Worm (Caenorhabditis elegans): ENCODE data around the gene degt-1.

degt-1 gene

ce11 chrV:10572614-10573013 lies 32.5 kb downstream of the degt-1 start, which contains the start of gene del-6:
Gene del-6 (plus strand): TSS chrV:10572914.
- TF ChIP-seq K09A11.1 (tag; optimal IDR thresholded peaks at IDR 0.05; ENCODE audit: insufficient read depth): no peak
- no peak for TF ChIP-seq eyg-1 (tag; optimal IDR thresholded peaks at IDR 0.05)
- no peak for TF ChIP-seq ceh-9 (tag; optimal IDR thresholded peaks at IDR 0.05)
- TF ChIP-seq tbx-2 (tag; optimal IDR thresholded peaks at IDR 0.05): no peak
- no peak for TF ChIP-seq unc-86 (tag; optimal IDR thresholded peaks at IDR 0.05)
- no peak for TF ChIP-seq mec-3 (tag; optimal IDR thresholded peaks at IDR 0.05; ENCODE audit: borderline replicate concordance)
- TF ChIP-seq che-1 (tag; optimal IDR thresholded peaks at IDR 0.05): no peak
- TF ChIP-seq sox-2 (GFP tag; IDR thresholded peaks at IDR 0.05): no peak
- no peak for TF ChIP-seq odd-2 (tag; optimal IDR thresholded peaks at IDR 0.05)
- TF ChIP-seq ahr-1 (tag; optimal IDR thresholded peaks at IDR 0.05): no peak
- no peak for TF ChIP-seq ttx-3 (tag; optimal IDR thresholded peaks at IDR 0.05)
- TF ChIP-seq nhr-11 (tag; optimal IDR thresholded peaks at IDR 0.05): no peak
- TF ChIP-seq ceh-48 (tag; optimal IDR thresholded peaks at IDR 0.05): no peak
- TF ChIP-seq fax-1 (tag; optimal IDR thresholded peaks at IDR 0.05): no peak
- no peak for TF ChIP-seq ama-1 (optimal IDR thresholded peaks at IDR 0.05)
- no peak for TF ChIP-seq ceh-2 (tag; optimal IDR thresholded peaks at IDR 0.05)
- TF ChIP-seq pha-4 (tag; optimal IDR thresholded peaks at IDR 0.05): no peak
- no peak for TF ChIP-seq rnt-1 (tag; optimal IDR thresholded peaks at IDR 0.05)
- no peak for TF ChIP-seq dmd-4 (tag; optimal IDR thresholded peaks at IDR 0.05; ENCODE audit: borderline replicate concordance)
- TF ChIP-seq ceh-22 (tag; optimal IDR thresholded peaks at IDR 0.05): no peak

- no peak for TF ChIP-seq hlh-13 (GFP tag; optimal IDR thresholded peaks at IDR 0.05)
- no peak for TF ChIP-seq ahr-1 (tag; optimal IDR thresholded peaks at IDR 0.05)
- TF ChIP-seq gmeb-2 (tag; optimal IDR thresholded peaks at IDR 0.05): no peak
- TF ChIP-seq fax-1 (tag; optimal IDR thresholded peaks at IDR 0.05): no peak
- TF ChIP-seq pqm-1 (tag; optimal IDR thresholded peaks at IDR 0.05): no peak
- TF ChIP-seq fkh-10 (GFP tag; optimal IDR thresholded peaks at IDR 0.05): no peak
- no peak for TF ChIP-seq hlh-15 (tag; optimal IDR thresholded peaks at IDR 0.05)
- TF ChIP-seq eyg-1 (tag; optimal IDR thresholded peaks at IDR 0.05): no peak
- TF ChIP-seq pha-2 (tag; optimal IDR thresholded peaks at IDR 0.05): no peak
Observed at ce11 chrV:10574197-10574596, 34.1 kb downstream of the degt-1 start.

- TF ChIP-seq Y22D7AL.16 (tag; optimal IDR thresholded peaks at IDR 0.05): no peak
- TF ChIP-seq ceh-2 (tag; optimal IDR thresholded peaks at IDR 0.05): no peak
- no peak for TF ChIP-seq nhr-11 (tag; optimal IDR thresholded peaks at IDR 0.05)
- no peak for TF ChIP-seq nfya-1 (tag; optimal IDR thresholded peaks at IDR 0.05)
- TF ChIP-seq hlh-30 (tag; optimal IDR thresholded peaks at IDR 0.05; ENCODE audit: insufficient read depth): no peak
- no peak for TF ChIP-seq pqm-1 (tag; optimal IDR thresholded peaks at IDR 0.05)
- no peak for TF ChIP-seq ahr-1 (tag; optimal IDR thresholded peaks at IDR 0.05)
- no peak for TF ChIP-seq madf-2 (tag; optimal IDR thresholded peaks at IDR 0.05)
- no peak for TF ChIP-seq ets-4 (tag; optimal IDR thresholded peaks at IDR 0.05)
- no peak for TF ChIP-seq sox-4 (tag; optimal IDR thresholded peaks at IDR 0.05)
- TF ChIP-seq pha-4 (tag; optimal IDR thresholded peaks at IDR 0.05): no peak
- no peak for TF ChIP-seq npax-4 (tag; optimal IDR thresholded peaks at IDR 0.05)
- no peak for TF ChIP-seq eyg-1 (tag; optimal IDR thresholded peaks at IDR 0.05)
- no peak for TF ChIP-seq pros-1 (tag; optimal IDR thresholded peaks at IDR 0.05)
Observed at ce11 chrV:10576319-10576718, 36.2 kb downstream of the degt-1 start, which contains the start of gene vps-54. Gene vps-54 (minus strand): TSS chrV:10576419.

- TF ChIP-seq hlh-30 (tag; optimal IDR thresholded peaks at IDR 0.05; ENCODE audit: insufficient read depth) (no peak), unc-86 (tag; optimal IDR thresholded peaks at IDR 0.05) (no peak), fkh-6 (tag; optimal IDR thresholded peaks at IDR 0.05) (no peak), ceh-6 (GFP tag; optimal IDR thresholded peaks at IDR 0.05) (no peak), F13H6.1 (tag; optimal IDR thresholded peaks at IDR 0.05) (no peak), rnt-1 (tag; optimal IDR thresholded peaks at IDR 0.05) (no peak), ceh-31 (tag; optimal IDR thresholded peaks at IDR 0.05) (no peak), sox-4 (tag; optimal IDR thresholded peaks at IDR 0.05) (no peak), fkh-10 (GFP tag; optimal IDR thresholded peaks at IDR 0.05) (no peak), pros-1 (tag; optimal IDR thresholded peaks at IDR 0.05) (no peak), hlh-15 (tag; optimal IDR thresholded peaks at IDR 0.05) (no peak), ahr-1 (tag; optimal IDR thresholded peaks at IDR 0.05) (no peak), unc-3 (GFP tag; conservative IDR thresholded peaks at IDR 0.05) (no peak), unc-3 (tag; optimal IDR thresholded peaks at IDR 0.05) (no peak), hlh-6 (tag; optimal IDR thresholded peaks at IDR 0.05) (no peak), ceh-14 (tag; optimal IDR thresholded peaks at IDR 0.05) (no peak)
Observed at ce11 chrV:10578226-10578625, 38.1 kb downstream of the degt-1 start, which contains the start of gene mics-1. Gene mics-1 (minus strand): TSS chrV:10578326.

All from whole organism, late embryonic.